Fruit fly (Drosophila melanogaster): Measurements from ENCODE around the gene Prosalpha4.

Gene Prosalpha4

dm6 chrX:16281305-16281704, 5.2 kb downstream of the Prosalpha4 start:
- TF ChIP-seq Myc (optimal IDR thresholded peaks at IDR 0.05): no peak
- no peak for TF ChIP-seq h (optimal IDR thresholded peaks at IDR 0.05)
- TF ChIP-seq insv (optimal IDR thresholded peaks at IDR 0.05): no peak
- no peak for TF ChIP-seq ttk (optimal IDR thresholded peaks at IDR 0.05)
- TF ChIP-seq psq (optimal IDR thresholded peaks at IDR 0.05): no peak

dm6 chrX:16281717-16282529, 5.9 kb downstream of the Prosalpha4 start:
- no peak for TF ChIP-seq ttk (optimal IDR thresholded peaks at IDR 0.05)
- TF ChIP-seq Sin3A (optimal IDR thresholded peaks at IDR 0.05): no peak
- TF ChIP-seq Myc (optimal IDR thresholded peaks at IDR 0.05): no peak
- no peak for TF ChIP-seq insv (optimal IDR thresholded peaks at IDR 0.05)
- TF ChIP-seq h (optimal IDR thresholded peaks at IDR 0.05): no peak
- TF ChIP-seq psq (optimal IDR thresholded peaks at IDR 0.05): no peak

- TF ChIP-seq Myc (optimal IDR thresholded peaks at IDR 0.05): no peak
- TF ChIP-seq h (optimal IDR thresholded peaks at IDR 0.05): no peak
- no peak for TF ChIP-seq psq (optimal IDR thresholded peaks at IDR 0.05)
- no peak for TF ChIP-seq Sin3A (optimal IDR thresholded peaks at IDR 0.05)
- TF ChIP-seq ttk (optimal IDR thresholded peaks at IDR 0.05): no peak
- no peak for TF ChIP-seq insv (optimal IDR thresholded peaks at IDR 0.05)
Observed at dm6 chrX:16285186-16285585, 9.1 kb downstream of the Prosalpha4 start.

dm6 chrX:16286083-16286666, 10.1 kb downstream of the Prosalpha4 start, which contains the start of gene UQCR-14:
Gene UQCR-14, plus strand, starts transcription at chrX:16286288.
- TF ChIP-seq insv (optimal IDR thresholded peaks at IDR 0.05) (no peak), psq (optimal IDR thresholded peaks at IDR 0.05) (no peak), Sin3A (optimal IDR thresholded peaks at IDR 0.05) (no peak), h (optimal IDR thresholded peaks at IDR 0.05) (no peak), Myc (optimal IDR thresholded peaks at IDR 0.05) (no peak), ttk (optimal IDR thresholded peaks at IDR 0.05) (no peak)

- TF ChIP-seq psq (optimal IDR thresholded peaks at IDR 0.05) (no peak), ttk (optimal IDR thresholded peaks at IDR 0.05) (no peak), Myc (optimal IDR thresholded peaks at IDR 0.05) (no peak), Sin3A (optimal IDR thresholded peaks at IDR 0.05) (no peak), h (optimal IDR thresholded peaks at IDR 0.05) (no peak), insv (optimal IDR thresholded peaks at IDR 0.05) (no peak)
Observed at dm6 chrX:16288492-16288964, 12.5 kb downstream of the Prosalpha4 start, which contains the start of the genes CG32576 and caz. Gene CG32576, minus strand, starts transcription at chrX:16288533. Gene caz, plus strand, starts transcription at chrX:16288810.

dm6 chrX:16288999-16289398, 12.9 kb downstream of the Prosalpha4 start:
- no peak for TF ChIP-seq ttk (optimal IDR thresholded peaks at IDR 0.05)

- no peak for TF ChIP-seq insv (optimal IDR thresholded peaks at IDR 0.05)
- TF ChIP-seq Myc (optimal IDR thresholded peaks at IDR 0.05): no peak
- TF ChIP-seq h (optimal IDR thresholded peaks at IDR 0.05): no peak
- no peak for TF ChIP-seq psq (optimal IDR thresholded peaks at IDR 0.05)
- no peak for TF ChIP-seq Sin3A (optimal IDR thresholded peaks at IDR 0.05)
Observed at dm6 chrX:16292646-16293045, 16.6 kb downstream of the Prosalpha4 start.

- TF ChIP-seq ttk (optimal IDR thresholded peaks at IDR 0.05) (no peak), Sin3A (optimal IDR thresholded peaks at IDR 0.05) (no peak), insv (optimal IDR thresholded peaks at IDR 0.05) (no peak), h (optimal IDR thresholded peaks at IDR 0.05) (no peak), psq (optimal IDR thresholded peaks at IDR 0.05) (no peak), Myc (optimal IDR thresholded peaks at IDR 0.05) (no peak)
Observed at dm6 chrX:16296423-16297292, 20.6 kb downstream of the Prosalpha4 start, which contains the start of gene CG3632. Gene CG3632, plus strand, starts transcription at chrX:16296671.

dm6 chrX:16297618-16298017, 21.5 kb downstream of the Prosalpha4 start, which contains the start of gene ERp44:
Gene ERp44, minus strand, starts transcription at chrX:16297718.
- no peak for TF ChIP-seq Myc (optimal IDR thresholded peaks at IDR 0.05)
- no peak for TF ChIP-seq psq (optimal IDR thresholded peaks at IDR 0.05)
- no peak for TF ChIP-seq insv (optimal IDR thresholded peaks at IDR 0.05)
- no peak for TF ChIP-seq Sin3A (optimal IDR thresholded peaks at IDR 0.05)
- TF ChIP-seq h (optimal IDR thresholded peaks at IDR 0.05): no peak
- no peak for TF ChIP-seq ttk (optimal IDR thresholded peaks at IDR 0.05)

dm6 chrX:16303636-16304035, 27.6 kb downstream of the Prosalpha4 start, which contains the start of gene CG3679:
Gene CG3679, plus strand, starts transcription at chrX:16303870.
- TF ChIP-seq insv (optimal IDR thresholded peaks at IDR 0.05) (no peak), ttk (optimal IDR thresholded peaks at IDR 0.05) (no peak), psq (optimal IDR thresholded peaks at IDR 0.05) (no peak), Myc (optimal IDR thresholded peaks at IDR 0.05) (no peak), h (optimal IDR thresholded peaks at IDR 0.05) (no peak), Sin3A (optimal IDR thresholded peaks at IDR 0.05) (no peak)

- TF ChIP-seq psq (optimal IDR thresholded peaks at IDR 0.05): no peak
- no peak for TF ChIP-seq Myc (optimal IDR thresholded peaks at IDR 0.05)
Observed at dm6 chrX:16308310-16308918, 32.3 kb downstream of the Prosalpha4 start, which contains the start of gene Had1. Gene Had1, minus strand, starts transcription at chrX:16308667.

Measured in Kc167 (cell line).